Worm (Caenorhabditis elegans) whole organism, L3 larva: Measurements from ENCODE around the gene nhl-3.

Source experiments
- R02D3.7 ChIP-seq: fragments of 150-350 bp; optimal IDR thresholded peaks from 2 replicates; lab custom pipeline; 2014; ENCODE audit warnings: missing biosample characterization, missing genetic modification characterization
- egl-27 ChIP-seq: sonication (generic microtip); optimal IDR thresholded peaks from 4 replicates; lab custom pipeline; 2017; ENCODE audit warnings: missing biosample characterization, missing genetic modification reagents, missing genetic modification characterization
- snpc-4 ChIP-seq: fragments of 150-350 bp; optimal IDR thresholded peaks from 2 replicates; lab custom pipeline; 2014; ENCODE audit warnings: missing biosample characterization, missing genetic modification characterization

Gene nhl-3

ce11 chrII:546405-546804, 55.5 kb downstream of the nhl-3 start, which contains the start of gene mlt-10:
Gene mlt-10 (plus strand): TSS chrII:546705.
- TF ChIP-seq R02D3.7: no peak
- TF ChIP-seq snpc-4 (tag; lab: Kevin White, UChicago): no peak
- no peak for TF ChIP-seq egl-27 (tag; lab: Kevin White, UChicago)
